Fruit fly (Drosophila melanogaster) whole organism: ENCODE results near the gene salt.

Experiments
- CG8478 ChIP-seq: fragments of >200 bp; optimal IDR thresholded peaks from 2 replicates; lab custom pipeline; 2018; ENCODE audit warnings: inconsistent platforms
- Dll ChIP-seq: fragments of >200 bp; optimal IDR thresholded peaks from 2 replicates; lab custom pipeline; 2017
- pan ChIP-seq: fragments of >200 bp; optimal IDR thresholded peaks from 2 replicates; lab custom pipeline; 2017
- psq ChIP-seq: fragments of >200 bp; optimal IDR thresholded peaks from 2 replicates; lab custom pipeline; 2017

- TF ChIP-seq pan (no peak), Dll (lab: Kevin White, UChicago) (no peak), CG8478 (lab: Kevin White, UChicago) (no peak), psq (no peak)
Measured at dm6 chr3R:31723206-31723933, 31.1 kb downstream of the salt start.
